Fruit fly (Drosophila melanogaster) whole organism, embryonic: Measurements from ENCODE around the gene CG34041.

Experiments used
- Aef1 ChIP-seq: fragments of 200-800 bp; sonication (Bioruptor generic); IDR thresholded peaks from 3 replicates; pipeline ENCODE4 v1.3.6; 2022; ENCODE audit warnings: missing biosample characterization, missing genetic modification characterization
- Antp ChIP-seq: fragments of 200-800 bp; sonication (Bioruptor generic); optimal IDR thresholded peaks from 3 replicates; lab custom pipeline; 2016; ENCODE audit warnings: missing biosample characterization, missing genetic modification characterization
- CG10366 ChIP-seq: fragments of 200-800 bp; sonication (Bioruptor generic); IDR thresholded peaks from 2 replicates; pipeline ENCODE4 v1.3.6; 2022; ENCODE audit warnings: missing biosample characterization, missing genetic modification characterization
- CG11085 ChIP-seq: fragments of 200-800 bp; sonication (Bioruptor generic); IDR thresholded peaks from 2 replicates; pipeline ENCODE4 v1.3.6; 2022; ENCODE audit warnings: missing biosample characterization, missing genetic modification characterization
- CG11504 ChIP-seq: fragments of 200-800 bp; sonication (Bioruptor generic); optimal IDR thresholded peaks from 3 replicates; lab custom pipeline; 2019; ENCODE audit warnings: missing biosample characterization, mild to moderate bottlenecking, missing genetic modification characterization, moderate library complexity
- CG12391 ChIP-seq: fragments of 200-800 bp; sonication (Bioruptor generic); optimal IDR thresholded peaks from 3 replicates; lab custom pipeline; 2018; ENCODE audit warnings: missing biosample characterization, mild to moderate bottlenecking, missing genetic modification characterization, moderate library complexity
- CG13624 ChIP-seq: fragments of 200-800 bp; sonication (Bioruptor generic); optimal IDR thresholded peaks from 2 replicates; lab custom pipeline; 2016; ENCODE audit warnings: missing biosample characterization, missing genetic modification characterization
- CG1603 ChIP-seq: fragments of 200-800 bp; sonication (Bioruptor generic); optimal IDR thresholded peaks from 2 replicates; lab custom pipeline; 2019; ENCODE audit warnings: missing biosample characterization, mild to moderate bottlenecking, missing genetic modification characterization, moderate library complexity
- CG17361 ChIP-seq: fragments of 200-800 bp; sonication (Bioruptor generic); IDR thresholded peaks from 3 replicates; pipeline ENCODE4 v1.3.6; 2022; ENCODE audit warnings: missing biosample characterization, missing genetic modification characterization
- CG3065 ChIP-seq: fragments of 200-800 bp; sonication (Bioruptor generic); optimal IDR thresholded peaks from 2 replicates; lab custom pipeline; 2016; ENCODE audit warnings: missing biosample characterization, missing genetic modification characterization
- CG32532 ChIP-seq: fragments of 200-800 bp; sonication (Bioruptor generic); IDR thresholded peaks from 2 replicates; pipeline ENCODE4 v1.3.6; 2022; ENCODE audit warnings: missing biosample characterization, missing genetic modification characterization
- CG32772 ChIP-seq: fragments of 200-800 bp; sonication (Bioruptor generic); IDR thresholded peaks from 2 replicates; pipeline ENCODE4 v1.3.6; 2022; ENCODE audit warnings: missing biosample characterization, missing genetic modification characterization
- CG3281 ChIP-seq: fragments of 200-800 bp; sonication (Bioruptor generic); optimal IDR thresholded peaks from 3 replicates; lab custom pipeline; 2017; ENCODE audit warnings: missing biosample characterization, mild to moderate bottlenecking, missing genetic modification characterization
- CG3838 ChIP-seq: fragments of 200-800 bp; sonication (Bioruptor generic); optimal IDR thresholded peaks from 3 replicates; lab custom pipeline; 2016; ENCODE audit warnings: missing biosample characterization, missing genetic modification characterization
- CG4282 ChIP-seq: fragments of 200-800 bp; sonication (Bioruptor generic); optimal IDR thresholded peaks from 2 replicates; lab custom pipeline; 2016; ENCODE audit warnings: missing biosample characterization, missing genetic modification characterization
- CG6854 ChIP-seq: fragments of 200-800 bp; sonication (Bioruptor generic); optimal IDR thresholded peaks from 3 replicates; lab custom pipeline; 2017; ENCODE audit warnings: missing biosample characterization, mild to moderate bottlenecking, missing genetic modification characterization
- CG8089 ChIP-seq: fragments of 200-800 bp; sonication (Bioruptor generic); optimal IDR thresholded peaks from 3 replicates; lab custom pipeline; 2016; ENCODE audit warnings: missing biosample characterization, missing genetic modification characterization
- CG8478 ChIP-seq: fragments of >200 bp; optimal IDR thresholded peaks from 2 replicates; lab custom pipeline; 2018
- CG9215 ChIP-seq: fragments of 200-800 bp; sonication (Bioruptor generic); IDR thresholded peaks from 2 replicates; pipeline ENCODE4 v1.3.6; 2022; ENCODE audit warnings: missing biosample characterization, missing genetic modification characterization
- D ChIP-seq, 2 experiments: fragments of 200-800 bp in 1 of 2; fragments of >200 bp in 1 of 2; sonication (Bioruptor generic) in 1 of 2; optimal IDR thresholded peaks; 2 replicates in 1 of 2; 3 replicates in 1 of 2; lab custom pipeline; 2017; ENCODE audit warnings: mild to moderate bottlenecking in 1 of 2, missing biosample characterization in 1 of 2, missing genetic modification characterization in 1 of 2, missing genetic modification reagents in 1 of 2
- Fer1 ChIP-seq: fragments of 200-800 bp; sonication (Bioruptor generic); optimal IDR thresholded peaks from 2 replicates; lab custom pipeline; 2017; ENCODE audit warnings: missing biosample characterization, mild to moderate bottlenecking, missing genetic modification characterization
- GATAe ChIP-seq: fragments of 200-800 bp; sonication (Bioruptor generic); conservative IDR thresholded peaks from 2 replicates; pipeline ENCODE4 v1.3.6; 2022; ENCODE audit warnings: missing biosample characterization, missing genetic modification characterization
- Gug ChIP-seq: fragments of 200-800 bp; sonication (Bioruptor generic); IDR thresholded peaks from 4 replicates; pipeline ENCODE4 v1.3.6; 2022; ENCODE audit warnings: missing biosample characterization, missing genetic modification characterization
- Hand ChIP-seq: fragments of 200-800 bp; sonication (Bioruptor generic); optimal IDR thresholded peaks from 2 replicates; lab custom pipeline; 2017; ENCODE audit warnings: mild to moderate bottlenecking, missing biosample characterization, missing genetic modification reagents, missing genetic modification characterization
- Jarid2 ChIP-seq: fragments of 200-800 bp; sonication (Bioruptor generic); optimal IDR thresholded peaks from 3 replicates; lab custom pipeline; 2017; ENCODE audit warnings: mild to moderate bottlenecking, missing biosample characterization, missing genetic modification reagents, missing genetic modification characterization
- NFAT ChIP-seq: fragments of 200-800 bp; sonication (Bioruptor generic); IDR thresholded peaks from 2 replicates; pipeline ENCODE4 v1.3.6; 2022; ENCODE audit warnings: missing biosample characterization, missing genetic modification characterization
- NfI ChIP-seq: fragments of 200-800 bp; sonication (Bioruptor generic); optimal IDR thresholded peaks from 3 replicates; lab custom pipeline; 2018; ENCODE audit warnings: missing biosample characterization, mild to moderate bottlenecking, missing genetic modification characterization, moderate library complexity
- Vsx1 ChIP-seq: fragments of 200-800 bp; sonication (Bioruptor generic); optimal IDR thresholded peaks from 2 replicates; lab custom pipeline; 2017; ENCODE audit warnings: missing biosample characterization, mild to moderate bottlenecking, missing genetic modification characterization, missing genetic modification reagents
- YL-1 ChIP-seq: fragments of 200-800 bp; sonication (Bioruptor generic); optimal IDR thresholded peaks from 3 replicates; lab custom pipeline; 2017; ENCODE audit warnings: missing biosample characterization, mild to moderate bottlenecking, missing genetic modification characterization
- ash1 ChIP-seq: fragments of 200-800 bp; sonication (Bioruptor generic); optimal IDR thresholded peaks from 2 replicates; lab custom pipeline; 2018; ENCODE audit warnings: missing biosample characterization, mild to moderate bottlenecking, missing genetic modification characterization
- bsh ChIP-seq, 2 experiments: fragments of 200-800 bp; sonication (Bioruptor generic); optimal IDR thresholded peaks; 2 replicates each; lab custom pipeline; 2017 to 2018; ENCODE audit warnings: mild to moderate bottlenecking in 2 of 2, missing biosample characterization in 2 of 2, missing genetic modification characterization in 2 of 2, moderate library complexity in 1 of 2
- cad ChIP-seq: fragments of >200 bp; optimal IDR thresholded peaks from 2 replicates; lab custom pipeline; 2017; ENCODE audit warnings: missing biosample characterization, missing genetic modification characterization
- cas ChIP-seq: fragments of 200-800 bp; sonication (Bioruptor generic); IDR thresholded peaks from 2 replicates; pipeline ENCODE4 v1.3.6; 2022; ENCODE audit warnings: missing biosample characterization, missing genetic modification characterization
- crol ChIP-seq: fragments of 200-800 bp; sonication (Bioruptor generic); IDR thresholded peaks from 2 replicates; pipeline ENCODE4 v1.3.6; 2022; ENCODE audit warnings: missing biosample characterization, missing genetic modification characterization
- cwo ChIP-seq: fragments of 200-800 bp; sonication (Bioruptor generic); optimal IDR thresholded peaks from 3 replicates; lab custom pipeline; 2017; ENCODE audit warnings: missing biosample characterization, missing genetic modification characterization, mild to moderate bottlenecking, moderate library complexity, missing genetic modification reagents
- danr ChIP-seq: fragments of 200-800 bp; sonication (Bioruptor generic); IDR thresholded peaks from 2 replicates; pipeline ENCODE4 v1.3.6; 2022; ENCODE audit warnings: missing biosample characterization, missing genetic modification characterization
- en ChIP-seq: fragments of 200-800 bp; sonication (Bioruptor generic); optimal IDR thresholded peaks from 2 replicates; lab custom pipeline; 2016; ENCODE audit warnings: missing biosample characterization, missing genetic modification characterization
- h ChIP-seq: fragments of >200 bp; optimal IDR thresholded peaks from 2 replicates; lab custom pipeline; 2017
- hbn ChIP-seq: fragments of 200-800 bp; sonication (Bioruptor generic); IDR thresholded peaks from 2 replicates; pipeline ENCODE4 v1.3.6; 2022; ENCODE audit warnings: missing biosample characterization, missing genetic modification characterization; ENCODE audit not compliant: partially characterized antibody
- kah ChIP-seq: fragments of 200-800 bp; sonication (Bioruptor generic); optimal IDR thresholded peaks from 2 replicates; lab custom pipeline; 2018; ENCODE audit warnings: missing biosample characterization, mild to moderate bottlenecking, missing genetic modification characterization
- lilli ChIP-seq: fragments of 200-800 bp; sonication (Bioruptor generic); optimal IDR thresholded peaks from 3 replicates; lab custom pipeline; 2016; ENCODE audit warnings: missing biosample characterization, missing genetic modification characterization
- mirr ChIP-seq: fragments of 200-800 bp; sonication (Bioruptor generic); optimal IDR thresholded peaks from 3 replicates; lab custom pipeline; 2018; ENCODE audit warnings: missing biosample characterization, mild to moderate bottlenecking, missing genetic modification characterization
- oc ChIP-seq: fragments of 200-800 bp; sonication (Bioruptor generic); optimal IDR thresholded peaks from 2 replicates; lab custom pipeline; 2018; ENCODE audit warnings: missing biosample characterization, mild to moderate bottlenecking, missing genetic modification characterization, moderate library complexity
- ranshi ChIP-seq: fragments of 200-800 bp; sonication (Bioruptor generic); IDR thresholded peaks from 2 replicates; pipeline ENCODE4 v1.3.6; 2022; ENCODE audit warnings: missing biosample characterization, missing genetic modification characterization
- sd ChIP-seq: fragments of 200-800 bp; sonication (Bioruptor generic); optimal IDR thresholded peaks from 3 replicates; lab custom pipeline; 2018; ENCODE audit warnings: missing biosample characterization, mild to moderate bottlenecking, missing genetic modification characterization, moderate library complexity
- sens ChIP-seq: fragments of 200-800 bp; sonication (Bioruptor generic); peaks from one replicate; lab custom pipeline; 2016; ENCODE audit warnings: missing biosample characterization, missing genetic modification characterization
- tin ChIP-seq: fragments of 200-800 bp; sonication (Bioruptor generic); optimal IDR thresholded peaks from 3 replicates; lab custom pipeline; 2016; ENCODE audit warnings: missing biosample characterization, missing genetic modification characterization
- twi ChIP-seq: fragments of 200-800 bp; optimal IDR thresholded peaks from 2 replicates; lab custom pipeline; 2019; ENCODE audit warnings: missing biosample characterization, mild to moderate bottlenecking, missing genetic modification characterization, moderate library complexity
- tx ChIP-seq: fragments of 200-800 bp; sonication (Bioruptor generic); optimal IDR thresholded peaks from 2 replicates; lab custom pipeline; 2016; ENCODE audit warnings: missing biosample characterization, missing genetic modification characterization
- vvl ChIP-seq: fragments of 200-800 bp; sonication (Bioruptor generic); IDR thresholded peaks from 2 replicates; pipeline ENCODE4 v1.3.6; 2022; ENCODE audit warnings: missing biosample characterization, missing genetic modification characterization
- zen ChIP-seq: fragments of 200-800 bp; sonication (Bioruptor generic); optimal IDR thresholded peaks from 3 replicates; lab custom pipeline; 2018; ENCODE audit warnings: missing biosample characterization, mild to moderate bottlenecking, missing genetic modification characterization, moderate library complexity
- zf30C ChIP-seq: fragments of 200-800 bp; sonication (Bioruptor generic); optimal IDR thresholded peaks from 3 replicates; lab custom pipeline; 2018; ENCODE audit warnings: missing biosample characterization, mild to moderate bottlenecking, missing genetic modification characterization

Gene CG34041

DNA sequence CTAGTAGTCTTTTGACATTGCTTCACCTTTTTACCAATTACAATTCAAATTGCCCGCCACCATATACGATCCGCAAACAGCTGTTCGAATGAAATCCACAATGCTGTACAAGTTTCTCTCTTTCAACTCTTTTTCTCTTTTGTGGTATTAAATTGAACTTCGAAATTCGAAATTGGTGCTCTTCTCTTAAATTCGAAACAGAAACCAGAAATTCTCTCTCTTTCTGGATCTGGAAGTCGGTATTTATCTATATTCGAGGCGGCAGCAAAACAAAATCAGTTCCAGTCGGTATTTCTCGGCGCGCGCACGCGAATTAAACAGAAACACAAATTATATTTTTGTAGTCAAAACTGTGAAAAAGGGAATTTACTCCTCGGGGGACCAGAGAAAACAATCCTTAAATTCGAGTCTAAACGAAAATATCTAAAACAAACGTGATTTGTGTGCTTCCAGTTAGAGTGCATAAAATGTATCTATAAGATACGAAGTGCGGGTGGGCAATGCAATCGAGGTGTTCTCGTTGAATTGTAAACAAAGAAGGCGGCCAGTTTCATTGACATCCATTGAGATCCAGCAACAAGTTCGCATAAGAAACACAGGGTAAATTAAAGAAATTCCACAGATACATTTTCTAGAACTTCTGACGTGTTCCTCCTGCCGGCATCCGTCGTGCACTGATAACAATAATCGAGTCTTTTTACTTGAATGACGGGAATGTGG is 41.9 kb upstream of the CG34041 start, which contains the start of gene PH4alphaEFB (continued):
- TF ChIP-seq YL-1 (GFP tag; lab: Kevin White, UChicago) = peak; percentile 27
- TF ChIP-seq Jarid2 (GFP tag; lab: Kevin White, UChicago) = peak; percentile 94
- TF ChIP-seq vvl (GFP tag; lab: Robert Waterston, UW) = no peak
- TF ChIP-seq CG4282 = no peak
- TF ChIP-seq ash1 = no peak
- TF ChIP-seq CG8478 = no peak
- no peak for TF ChIP-seq ranshi (GFP tag; lab: Robert Waterston, UW)
- peak; percentile 27; the same call in 1 of the 2 replicates for TF ChIP-seq hbn (GFP tag; lab: Robert Waterston, UW)
- TF ChIP-seq sens = peak; percentile 94
- no peak for TF ChIP-seq NfI (GFP tag; lab: Kevin White, UChicago)
- no peak for TF ChIP-seq h (lab: Kevin White, UChicago)
- peak; percentile 29 for TF ChIP-seq CG11504 (tag; lab: Kevin White, UChicago)
- no peak for TF ChIP-seq CG8089 (GFP tag; lab: Kevin White, UChicago)
- no peak for TF ChIP-seq crol (GFP tag; lab: Robert Waterston, UW)
- TF ChIP-seq CG1603 (tag; lab: Kevin White, UChicago) = no peak
- TF ChIP-seq CG13624 (GFP tag; lab: Kevin White, UChicago) = no peak
- TF ChIP-seq twi = no peak
- TF ChIP-seq CG3838 (GFP tag; lab: Kevin White, UChicago) = no peak
- no peak for TF ChIP-seq CG11085 (GFP tag; lab: Robert Waterston, UW)
- no peak for TF ChIP-seq tx (GFP tag; lab: Kevin White, UChicago)
- no peak for TF ChIP-seq zf30C
- no peak for TF ChIP-seq kah
- no peak for TF ChIP-seq Hand (GFP tag; lab: Kevin White, UChicago)
- no peak for TF ChIP-seq danr (GFP tag; lab: Robert Waterston, UW)
- no peak; the same call in 1 of the 2 replicates for TF ChIP-seq CG32532
- no peak for TF ChIP-seq cad (GFP tag; lab: Kevin White, UChicago)
- no peak for TF ChIP-seq CG10366 (GFP tag; lab: Robert Waterston, UW)
- no peak for TF ChIP-seq lilli
- no peak for TF ChIP-seq CG12391
- TF ChIP-seq Aef1 (GFP tag; lab: Robert Waterston, UW) = no peak
- no peak for TF ChIP-seq cas
- no peak for TF ChIP-seq tin (GFP tag; lab: Kevin White, UChicago)
- TF ChIP-seq en (GFP tag; lab: Kevin White, UChicago) = no peak
- TF ChIP-seq cwo (GFP tag; lab: Kevin White, UChicago) = no peak
- TF ChIP-seq Vsx1 (GFP tag; lab: Kevin White, UChicago) = no peak
- TF ChIP-seq NFAT (GFP tag; lab: Robert Waterston, UW) = no peak
- TF ChIP-seq CG3065 (GFP tag; lab: Kevin White, UChicago) = no peak
- TF ChIP-seq, all 482 proteins: peak for 72

DNA sequence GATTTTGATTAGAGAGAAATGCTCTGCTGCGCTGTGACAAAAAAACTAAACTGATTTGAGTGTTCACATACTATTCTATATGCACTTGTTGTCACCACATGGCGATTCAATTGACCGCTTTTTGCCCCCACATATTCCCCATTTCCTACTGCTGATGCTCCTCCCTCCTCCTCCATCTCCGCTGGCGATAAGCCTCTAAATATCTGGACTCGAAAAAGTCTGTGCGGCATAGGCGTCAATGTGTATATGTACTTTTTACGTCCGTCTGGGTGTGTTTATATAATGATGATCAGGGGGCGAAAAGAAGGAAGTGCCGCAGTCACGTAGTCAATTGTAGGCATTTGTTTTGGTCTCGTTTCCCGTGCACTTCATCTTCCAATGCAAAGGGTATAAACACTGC is 41.3 kb upstream of the CG34041 start:
- TF ChIP-seq GATAe (GFP tag; lab: Robert Waterston, UW) (no peak), CG8478 (no peak), Gug (GFP tag; lab: Robert Waterston, UW) (no peak), Hand (GFP tag; lab: Kevin White, UChicago) (no peak), CG17361 (GFP tag; lab: Robert Waterston, UW) (no peak), mirr (no peak), CG3281 (GFP tag; lab: Kevin White, UChicago) (no peak), sd (tag; lab: Kevin White, UChicago) (peak; percentile 10), bsh (GFP tag; optimal IDR thresholded peaks at IDR 0.05; lab: Kevin White, UChicago) (no peak), oc (tag; lab: Kevin White, UChicago) (no peak), crol (GFP tag; lab: Robert Waterston, UW) (peak; percentile 75), Antp (GFP tag; lab: Kevin White, UChicago) (no peak), D (optimal IDR thresholded peaks at IDR 0.05; lab: Kevin White, UChicago) (no peak), D (GFP tag; optimal IDR thresholded peaks at IDR 0.05; lab: Kevin White, UChicago) (no peak), CG6854 (GFP tag; lab: Kevin White, UChicago) (no peak), CG32772 (GFP tag; lab: Robert Waterston, UW) (no peak), CG9215 (GFP tag; lab: Robert Waterston, UW) (no peak), Fer1 (GFP tag; lab: Kevin White, UChicago) (no peak), zen (tag; lab: Kevin White, UChicago) (no peak)
